Fruit fly (Drosophila melanogaster) Kc167 (cell line): ENCODE data around the gene CG1387.

Experiments
- Myc ChIP-seq: fragments of >200 bp; optimal IDR thresholded peaks from 2 replicates; lab custom pipeline; 2017; ENCODE audit warnings: missing external identifiers
- Sin3A ChIP-seq: fragments of >200 bp; optimal IDR thresholded peaks from 2 replicates; lab custom pipeline; 2018; ENCODE audit warnings: missing external identifiers
- h ChIP-seq: fragments of >200 bp; optimal IDR thresholded peaks from 3 replicates; lab custom pipeline; 2018; ENCODE audit warnings: missing external identifiers
- insv ChIP-seq: fragments of >200 bp; optimal IDR thresholded peaks from 3 replicates; lab custom pipeline; 2018; ENCODE audit warnings: missing external identifiers
- psq ChIP-seq: fragments of >200 bp; optimal IDR thresholded peaks from 2 replicates; lab custom pipeline; 2017; ENCODE audit warnings: missing external identifiers
- ttk ChIP-seq: sonication (Bioruptor generic); optimal IDR thresholded peaks from 2 replicates; lab custom pipeline; 2017; ENCODE audit warnings: missing external identifiers

dm6 chrX:8412197-8413160 lies 26.9 kb downstream of the CG1387 start:
- no peak for TF ChIP-seq ttk (lab: Kevin White, UChicago)
- TF ChIP-seq insv (lab: Kevin White, UChicago), result no peak
- TF ChIP-seq psq (lab: Kevin White, UChicago), result no peak
- TF ChIP-seq h (lab: Kevin White, UChicago), result no peak
- no peak for TF ChIP-seq Sin3A (lab: Kevin White, UChicago)
- TF ChIP-seq Myc (lab: Kevin White, UChicago), result no peak
